Worm (Caenorhabditis elegans): ENCODE data around the gene str-185.

str-185 gene

ce11 chrIV:4398420-4398819, 31.4 kb downstream of the str-185 start:
- TF ChIP-seq nhr-25 (tag; optimal IDR thresholded peaks at IDR 0.05) (peak; percentile 73), tbx-2 (tag; optimal IDR thresholded peaks at IDR 0.05) (peak; percentile 6), ama-1 (optimal IDR thresholded peaks at IDR 0.05) (peak; percentile 49), snpc-4 (tag; optimal IDR thresholded peaks at IDR 0.05) (peak; percentile 27), mdl-1 (tag; optimal IDR thresholded peaks at IDR 0.05) (no peak), fkh-10 (GFP tag; optimal IDR thresholded peaks at IDR 0.05) (no peak), pha-4 (tag; optimal IDR thresholded peaks at IDR 0.05) (peak; percentile 22), ceh-28 (tag; optimal IDR thresholded peaks at IDR 0.05) (no peak), R02D3.7 (tag; optimal IDR thresholded peaks at IDR 0.05) (peak; percentile 17), lsy-12 (tag; optimal IDR thresholded peaks at IDR 0.05) (peak; percentile 1), elt-3 (tag; optimal IDR thresholded peaks at IDR 0.05) (peak in 1 of 3 experiments; percentile 47), nhr-43 (tag; optimal IDR thresholded peaks at IDR 0.05; ENCODE audit: poor library complexity, severe bottlenecking) (peak; percentile 48)

ce11 chrIV:4397586-4397985, 32.2 kb downstream of the str-185 start:
- TF ChIP-seq nfya-1 (tag; optimal IDR thresholded peaks at IDR 0.05; ENCODE audit: insufficient read depth) (peak; percentile 94), nhr-23 (tag; optimal IDR thresholded peaks at IDR 0.05) (no peak)

DNA sequence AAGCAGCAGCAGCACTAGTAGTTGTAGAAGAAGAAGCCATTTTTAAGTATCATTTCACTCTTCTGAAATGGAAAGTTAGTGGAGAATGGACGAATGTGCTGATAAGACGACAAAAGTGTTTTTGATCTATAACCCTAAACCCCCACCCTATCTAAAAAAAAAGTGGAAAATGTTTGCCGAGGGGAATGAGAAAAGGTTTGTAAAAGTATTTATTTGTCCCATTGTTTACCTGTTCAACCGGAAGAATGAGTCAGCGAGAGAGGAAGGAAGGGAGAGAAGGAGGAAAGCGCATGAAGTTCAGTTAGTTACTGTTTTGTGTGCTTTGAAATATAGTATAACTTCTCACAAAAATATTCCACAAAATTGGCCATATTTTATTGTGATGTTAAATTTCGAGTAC, 32.7 kb downstream of the str-185 start:
- TF ChIP-seq elt-2 (tag; optimal IDR thresholded peaks at IDR 0.05) = peak; percentile 65
- no peak for TF ChIP-seq ceh-16 (tag; optimal IDR thresholded peaks at IDR 0.05)
- TF ChIP-seq pha-4 (tag; optimal IDR thresholded peaks at IDR 0.05) = peak; percentile 91
- TF ChIP-seq fos-1 (tag; optimal IDR thresholded peaks at IDR 0.05) = no peak
- peak; percentile 43 for TF ChIP-seq pqm-1 (tag; optimal IDR thresholded peaks at IDR 0.05)

ce11 chrIV:4396052-4396821, 33.6 kb downstream of the str-185 start:
- TF ChIP-seq nhr-25 (tag; optimal IDR thresholded peaks at IDR 0.05) (peak; percentile 89), elt-1 (tag; optimal IDR thresholded peaks at IDR 0.05) (no peak), nhr-43 (tag; optimal IDR thresholded peaks at IDR 0.05; ENCODE audit: poor library complexity, severe bottlenecking) (peak; percentile 68), nhr-23 (tag; optimal IDR thresholded peaks at IDR 0.05) (peak; percentile 53)

ce11 chrIV:4395555-4395954, 34.2 kb downstream of the str-185 start:
- TF ChIP-seq lin-39 (tag; optimal IDR thresholded peaks at IDR 0.05) (no peak), nhr-12 (tag; optimal IDR thresholded peaks at IDR 0.05) (no peak), nhr-76 (tag; optimal IDR thresholded peaks at IDR 0.05) (no peak), egl-27 (tag; optimal IDR thresholded peaks at IDR 0.05) (no peak), mdl-1 (tag; optimal IDR thresholded peaks at IDR 0.05) (no peak), nhr-67 (tag; optimal IDR thresholded peaks at IDR 0.05) (no peak), nhr-11 (tag; optimal IDR thresholded peaks at IDR 0.05) (no peak), unc-62 (GFP tag; optimal IDR thresholded peaks at IDR 0.05) (no peak), nhr-237 (tag; optimal IDR thresholded peaks at IDR 0.05) (no peak), unc-39 (tag; optimal IDR thresholded peaks at IDR 0.05) (no peak), elt-1 (tag; optimal IDR thresholded peaks at IDR 0.05) (no peak), zag-1 (tag; optimal IDR thresholded peaks at IDR 0.05) (no peak), elt-2 (tag; optimal IDR thresholded peaks at IDR 0.05) (no peak), ceh-82 (tag; optimal IDR thresholded peaks at IDR 0.05) (no peak)

ce11 chrIV:4393942-4394460, 35.8 kb downstream of the str-185 start, which contains the start of gene ell-1:
Gene ell-1 (plus strand): TSS chrIV:4394410.
- TF ChIP-seq ceh-9 (tag; optimal IDR thresholded peaks at IDR 0.05) (no peak), ceh-28 (tag; optimal IDR thresholded peaks at IDR 0.05) (peak; percentile 4), pha-4 (tag; optimal IDR thresholded peaks at IDR 0.05) (peak; percentile 18), nfya-1 (tag; optimal IDR thresholded peaks at IDR 0.05; ENCODE audit: insufficient read depth) (peak; percentile 3), tbx-2 (tag; optimal IDR thresholded peaks at IDR 0.05) (no peak)

Measured in whole organism, L3 larva.